Worm (Caenorhabditis elegans): ENCODE results near the gene nspd-5.

Gene nspd-5

ce11 chrII:4863357-4863756 lies 3.2 kb upstream of the nspd-5 start, which contains the start of the genes mpst-4 and F11G11.14:
mpst-4 (minus strand) TSS chrII:4863457.
F11G11.14 (plus strand) TSS chrII:4863681.
- no peak for TF ChIP-seq lin-35 (GFP tag; optimal IDR thresholded peaks at IDR 0.05)
- TF ChIP-seq vab-15 (tag; optimal IDR thresholded peaks at IDR 0.05), result no peak
- no peak for TF ChIP-seq tbx-2 (tag; optimal IDR thresholded peaks at IDR 0.05)
- TF ChIP-seq fkh-10 (GFP tag; optimal IDR thresholded peaks at IDR 0.05), result no peak
- TF ChIP-seq ceh-82 (tag; optimal IDR thresholded peaks at IDR 0.05), result no peak
- no peak for TF ChIP-seq ceh-63 (GFP tag; optimal IDR thresholded peaks at IDR 0.05)
- TF ChIP-seq dsc-1 (tag; optimal IDR thresholded peaks at IDR 0.05), result no peak
- TF ChIP-seq fkh-8 (tag; optimal IDR thresholded peaks at IDR 0.05), result no peak
- TF ChIP-seq F16B12.6 (tag; optimal IDR thresholded peaks at IDR 0.05), result no peak
- no peak for TF ChIP-seq nhr-77 (tag; optimal IDR thresholded peaks at IDR 0.05)
- TF ChIP-seq mdl-1 (tag; optimal IDR thresholded peaks at IDR 0.05), result no peak
- TF ChIP-seq ceh-88 (GFP tag; IDR thresholded peaks at IDR 0.05), result no peak
- no peak for TF ChIP-seq hlh-4 (tag; optimal IDR thresholded peaks at IDR 0.05)
- TF ChIP-seq fos-1 (tag; optimal IDR thresholded peaks at IDR 0.05), result no peak
- TF ChIP-seq isw-1 (GFP tag; IDR thresholded peaks at IDR 0.05), result no peak
- no peak for TF ChIP-seq lin-13 (GFP tag; optimal IDR thresholded peaks at IDR 0.05)

- TF ChIP-seq elt-2 (tag; optimal IDR thresholded peaks at IDR 0.05) (no peak), sptf-1 (tag; optimal IDR thresholded peaks at IDR 0.05) (no peak), nhr-19 (GFP tag; conservative IDR thresholded peaks at IDR 0.05) (no peak), fkh-8 (tag; optimal IDR thresholded peaks at IDR 0.05) (no peak), efl-1 (optimal IDR thresholded peaks at IDR 0.05) (no peak), efl-1 (GFP tag; optimal IDR thresholded peaks at IDR 0.05 in 1 of 2) (peak in 1 of 2 experiments; percentile 85), blmp-1 (tag; optimal IDR thresholded peaks at IDR 0.05) (peak; percentile 0), egl-13 (tag; optimal IDR thresholded peaks at IDR 0.05) (no peak), ets-5 (GFP tag; IDR thresholded peaks at IDR 0.05) (no peak), nhr-237 (tag; optimal IDR thresholded peaks at IDR 0.05) (no peak)
These were observed 1.2 kb downstream of the nspd-5 start for ce11 chrII:4858906-4859411.

DNA sequence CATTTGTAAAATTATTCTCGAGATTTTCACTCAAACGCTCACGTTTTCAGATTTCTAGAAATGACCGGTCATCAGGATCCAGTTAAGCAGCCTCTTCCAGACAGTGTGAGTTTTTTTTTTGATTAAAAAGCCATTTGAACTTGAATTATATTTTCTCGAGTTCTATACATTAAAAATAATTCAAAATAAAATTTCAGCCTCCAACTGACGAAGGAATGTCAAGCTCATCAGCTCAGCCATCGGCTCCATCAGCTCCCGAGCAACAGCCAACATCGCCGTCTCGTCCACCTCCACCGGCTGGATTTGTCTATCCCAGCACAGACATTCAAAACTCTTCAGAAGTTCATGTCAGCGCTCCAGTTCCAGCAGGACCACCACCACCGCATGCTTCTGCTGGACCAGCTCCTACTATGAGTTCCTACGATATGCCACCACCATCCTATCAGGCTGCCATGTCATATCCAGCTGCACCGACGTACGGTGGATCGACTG lies 2.2 kb downstream of the nspd-5 start, which contains the start of gene F11G11.5:
F11G11.5 (plus strand) TSS at position 51 of the 492 bp plus-strand sequence.
- TF ChIP-seq efl-1 (optimal IDR thresholded peaks at IDR 0.05) (no peak), efl-1 (GFP tag; optimal IDR thresholded peaks at IDR 0.05 in 1 of 2) (peak in 1 of 2 experiments; percentile 29), ceh-63 (GFP tag; optimal IDR thresholded peaks at IDR 0.05) (no peak)

- peak; percentile 4 for TF ChIP-seq snu-23 (GFP tag; optimal IDR thresholded peaks at IDR 0.05)
- no peak for TF ChIP-seq irx-1 (tag; optimal IDR thresholded peaks at IDR 0.05)
- TF ChIP-seq snpc-4 (tag; optimal IDR thresholded peaks at IDR 0.05), result no peak
- no peak for TF ChIP-seq xbp-1 (tag; optimal IDR thresholded peaks at IDR 0.05)
- TF ChIP-seq blmp-1 (tag; optimal IDR thresholded peaks at IDR 0.05), result peak; percentile 32
- peak; percentile 85 for TF ChIP-seq elt-2 (tag; optimal IDR thresholded peaks at IDR 0.05)
- TF ChIP-seq unc-86 (tag; optimal IDR thresholded peaks at IDR 0.05), result no peak
- TF ChIP-seq ama-1 (optimal IDR thresholded peaks at IDR 0.05), result no peak
- no peak for TF ChIP-seq aha-1 (tag; optimal IDR thresholded peaks at IDR 0.05)
- peak; percentile 6 for TF ChIP-seq nhr-90 (tag; optimal IDR thresholded peaks at IDR 0.05; ENCODE audit: poor library complexity)
- no peak for TF ChIP-seq zip-4 (GFP tag; optimal IDR thresholded peaks at IDR 0.05)
- TF ChIP-seq nhr-20 (tag; optimal IDR thresholded peaks at IDR 0.05), result peak; percentile 32
- TF ChIP-seq grh-1 (GFP tag; IDR thresholded peaks at IDR 0.05), result no peak
- TF ChIP-seq unc-130 (tag; optimal IDR thresholded peaks at IDR 0.05), result peak; percentile 5
- no peak for TF ChIP-seq fos-1 (tag; optimal IDR thresholded peaks at IDR 0.05)
- no peak for TF ChIP-seq pax-3 (tag; optimal IDR thresholded peaks at IDR 0.05)
- no peak for TF ChIP-seq F16B12.6 (tag; optimal IDR thresholded peaks at IDR 0.05)
- TF ChIP-seq skn-1 (tag; optimal IDR thresholded peaks at IDR 0.05), result no peak
- no peak for TF ChIP-seq lin-15B (tag; optimal IDR thresholded peaks at IDR 0.05)
- peak in 1 of 6 experiments; percentile 45 for TF ChIP-seq elt-3 (tag; optimal IDR thresholded peaks at IDR 0.05)
- peak; percentile 8 for TF ChIP-seq lin-14 (GFP tag; optimal IDR thresholded peaks at IDR 0.05)
- peak in 1 of 2 experiments; percentile 25 for TF ChIP-seq lin-35 (GFP tag; optimal IDR thresholded peaks at IDR 0.05)
- TF ChIP-seq nhr-84 (tag; optimal IDR thresholded peaks at IDR 0.05), result no peak
- no peak for TF ChIP-seq C16A3.4 (tag; optimal IDR thresholded peaks at IDR 0.05)
- no peak for TF ChIP-seq efl-1 (optimal IDR thresholded peaks at IDR 0.05)
- peak in 1 of 2 experiments; percentile 69 for TF ChIP-seq efl-1 (GFP tag; optimal IDR thresholded peaks at IDR 0.05 in 1 of 2)
- no peak for TF ChIP-seq unc-30 (tag; optimal IDR thresholded peaks at IDR 0.05)
These were observed 3.1 kb downstream of the nspd-5 start for ce11 chrII:4857086-4857485.

Measured in whole organism, L1 larva.